Worm (Caenorhabditis elegans) whole organism, midembryonic: ENCODE measurements around the gene Y22D7AL.9.

Source experiments
- T22C8.4 ChIP-seq: fragments of 200-800 bp; sonication (Bioruptor generic); IDR thresholded peaks from 2 replicates; pipeline ENCODE4 v1.3.6; 2022; ENCODE audit warnings: missing genetic modification characterization, missing compliant biosample characterization
- cog-1 ChIP-seq: sonication (generic microtip); optimal IDR thresholded peaks from 2 replicates; lab custom pipeline; 2016; ENCODE audit warnings: missing genetic modification characterization, missing compliant biosample characterization
- flt-1 ChIP-seq: fragments of 200-800 bp; sonication (Bioruptor generic); IDR thresholded peaks from 2 replicates; pipeline ENCODE4 v1.3.6; 2022; ENCODE audit warnings: missing genetic modification characterization, missing compliant biosample characterization
- klf-2 ChIP-seq: fragments of 200-800 bp; sonication (Bioruptor generic); conservative IDR thresholded peaks from 2 replicates; pipeline ENCODE4 v1.3.6; 2022; ENCODE audit warnings: missing genetic modification reagents, missing genetic modification characterization, missing compliant biosample characterization
- med-1 ChIP-seq: sonication (generic microtip); optimal IDR thresholded peaks from 2 replicates; lab custom pipeline; 2017; ENCODE audit warnings: missing genetic modification characterization, mild to moderate bottlenecking, missing compliant biosample characterization, antibody characterized with exemption, missing genetic modification reagents; ENCODE audit not compliant: insufficient read depth
- ref-1 ChIP-seq: fragments of 200-800 bp; sonication (Bioruptor generic); conservative IDR thresholded peaks from 2 replicates; pipeline ENCODE4 v1.3.6; 2022; ENCODE audit warnings: missing genetic modification reagents, missing genetic modification characterization, missing compliant biosample characterization
- tab-1 ChIP-seq: fragments of 200-800 bp; sonication (Bioruptor generic); IDR thresholded peaks from 2 replicates; pipeline ENCODE4 v1.3.6; 2022; ENCODE audit warnings: missing genetic modification characterization, missing compliant biosample characterization
- ztf-23 ChIP-seq: fragments of 200-800 bp; sonication (Bioruptor generic); IDR thresholded peaks from 2 replicates; pipeline ENCODE4 v1.3.6; 2022; ENCODE audit warnings: missing genetic modification reagents, missing genetic modification characterization, missing compliant biosample characterization
- ztf-29 ChIP-seq: fragments of 200-800 bp; sonication (Bioruptor generic); IDR thresholded peaks from 2 replicates; pipeline ENCODE4 v1.3.6; 2022; ENCODE audit warnings: missing genetic modification reagents, missing genetic modification characterization, missing compliant biosample characterization

Y22D7AL.9 gene

ce11 chrIII:1598927-1599326 is 14.9 kb downstream of the Y22D7AL.9 start:
- TF ChIP-seq ztf-29 (GFP tag; lab: Robert Waterston, UW) (no peak), ref-1 (no peak), ztf-23 (GFP tag; lab: Robert Waterston, UW) (no peak), klf-2 (GFP tag; lab: Robert Waterston, UW) (no peak), T22C8.4 (GFP tag; lab: Robert Waterston, UW) (no peak)

ce11 chrIII:1591681-1592080 is 22.2 kb downstream of the Y22D7AL.9 start:
- TF ChIP-seq ztf-23 (GFP tag; lab: Robert Waterston, UW): no peak
- TF ChIP-seq flt-1 (GFP tag; lab: Robert Waterston, UW): no peak
- no peak for TF ChIP-seq T22C8.4 (GFP tag; lab: Robert Waterston, UW)
- no peak for TF ChIP-seq ref-1
- 0 out of 2 replicates have a peak, but pooled peaks have one; percentile 10 for TF ChIP-seq ztf-29 (GFP tag; lab: Robert Waterston, UW)
- no peak for TF ChIP-seq med-1 (GFP tag; lab: Kevin White, UChicago)
- TF ChIP-seq klf-2 (GFP tag; lab: Robert Waterston, UW): no peak
- TF ChIP-seq cog-1 (tag; lab: Kevin White, UChicago): peak; percentile 40

- TF ChIP-seq ztf-23 (GFP tag; lab: Robert Waterston, UW) (no peak), klf-2 (GFP tag; lab: Robert Waterston, UW) (no peak), T22C8.4 (GFP tag; lab: Robert Waterston, UW) (no peak; the same call in 1 of the 2 replicates), ref-1 (no peak), tab-1 (no peak), ztf-29 (GFP tag; lab: Robert Waterston, UW) (no peak), cog-1 (tag; lab: Kevin White, UChicago) (no peak), med-1 (GFP tag; lab: Kevin White, UChicago) (no peak), flt-1 (GFP tag; lab: Robert Waterston, UW) (no peak)
Measured at ce11 chrIII:1584216-1584715, 29.6 kb downstream of the Y22D7AL.9 start.

DNA sequence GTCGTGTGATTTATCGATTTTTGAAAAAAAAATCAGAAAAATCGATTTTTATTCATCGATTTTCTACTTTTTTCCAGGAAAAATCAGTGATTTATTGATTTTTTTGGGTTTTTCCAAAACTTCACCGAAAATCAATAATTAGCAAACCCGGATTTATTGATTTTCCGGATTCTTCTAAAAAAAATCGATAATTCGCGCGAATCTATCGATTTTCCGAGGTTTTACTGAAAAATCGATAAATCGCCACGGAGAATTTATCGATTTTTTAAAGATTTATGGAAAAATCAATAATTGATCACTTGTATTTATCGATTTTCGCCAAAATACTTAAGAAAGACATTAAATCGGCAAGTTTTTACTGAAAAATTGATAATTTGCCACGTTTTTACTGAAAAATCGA is 30.3 kb downstream of the Y22D7AL.9 start:
- TF ChIP-seq T22C8.4 (GFP tag; lab: Robert Waterston, UW) (peak; percentile 83), med-1 (GFP tag; lab: Kevin White, UChicago) (no peak), tab-1 (no peak), ref-1 (no peak)

DNA sequence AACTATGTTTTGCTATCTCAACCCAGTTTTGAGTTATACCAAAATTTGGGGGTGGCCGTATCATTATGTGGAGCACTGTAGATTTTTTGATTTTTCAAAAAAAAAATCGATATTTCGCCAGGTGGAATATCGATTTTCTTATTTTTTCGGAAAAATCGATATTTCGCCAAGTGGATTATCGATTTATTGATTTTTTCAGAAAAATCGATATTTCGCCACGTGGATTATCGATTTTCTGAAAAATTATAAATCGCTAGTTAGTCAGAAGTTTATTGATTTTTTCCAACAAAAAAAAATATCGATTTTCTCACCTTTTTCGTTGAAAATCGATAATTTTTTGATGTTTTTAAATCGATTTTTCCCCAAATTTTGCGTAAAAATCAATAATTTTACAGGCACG is 33.7 kb downstream of the Y22D7AL.9 start:
- TF ChIP-seq tab-1: no peak
- peak; percentile 97 for TF ChIP-seq T22C8.4 (GFP tag; lab: Robert Waterston, UW)

ce11 chrIII:1579001-1579400 is 34.8 kb downstream of the Y22D7AL.9 start:
- no peak for TF ChIP-seq med-1 (GFP tag; lab: Kevin White, UChicago)
- TF ChIP-seq cog-1 (tag; lab: Kevin White, UChicago): no peak
- TF ChIP-seq ztf-29 (GFP tag; lab: Robert Waterston, UW): no peak
- TF ChIP-seq klf-2 (GFP tag; lab: Robert Waterston, UW): no peak
- TF ChIP-seq ztf-23 (GFP tag; lab: Robert Waterston, UW): no peak
- no peak for TF ChIP-seq T22C8.4 (GFP tag; lab: Robert Waterston, UW)

ce11 chrIII:1578566-1578965 is 35.3 kb downstream of the Y22D7AL.9 start:
- TF ChIP-seq ztf-29 (GFP tag; lab: Robert Waterston, UW): no peak
- no peak for TF ChIP-seq tab-1
- TF ChIP-seq flt-1 (GFP tag; lab: Robert Waterston, UW): no peak
- no peak for TF ChIP-seq med-1 (GFP tag; lab: Kevin White, UChicago)
- TF ChIP-seq ztf-23 (GFP tag; lab: Robert Waterston, UW): no peak
- no peak for TF ChIP-seq klf-2 (GFP tag; lab: Robert Waterston, UW)
- TF ChIP-seq T22C8.4 (GFP tag; lab: Robert Waterston, UW): peak; percentile 77
- TF ChIP-seq ref-1: no peak

DNA sequence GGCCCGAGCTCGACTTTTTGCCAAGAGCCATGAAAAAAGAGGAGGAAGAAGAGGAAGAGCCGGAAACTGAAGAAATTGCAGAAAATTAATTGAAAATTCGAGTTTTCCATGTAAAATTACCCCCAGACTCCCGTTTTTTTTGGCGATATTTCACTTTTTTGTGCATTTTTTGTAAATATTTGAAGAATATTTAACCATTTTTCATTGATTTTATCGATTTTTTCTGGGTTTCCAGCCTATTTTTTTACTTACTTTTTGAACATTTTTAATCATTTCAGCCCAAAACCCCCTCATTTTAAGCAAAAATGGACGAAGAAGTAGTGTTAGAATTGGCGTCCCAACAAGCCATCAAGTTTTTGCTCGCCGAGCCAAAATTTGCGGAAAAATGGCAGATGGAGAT is 37.4 kb downstream of the Y22D7AL.9 start, which contains the start of gene Y22D7AL.7:
TSS of gene Y22D7AL.7 (plus strand) at position 301 of the 400 bp plus-strand sequence.
- no peak for TF ChIP-seq klf-2 (GFP tag; lab: Robert Waterston, UW)
- no peak for TF ChIP-seq T22C8.4 (GFP tag; lab: Robert Waterston, UW)
- TF ChIP-seq flt-1 (GFP tag; lab: Robert Waterston, UW): no peak
- no peak for TF ChIP-seq ref-1
- no peak for TF ChIP-seq ztf-29 (GFP tag; lab: Robert Waterston, UW)
- TF ChIP-seq ztf-23 (GFP tag; lab: Robert Waterston, UW): no peak
- no peak for TF ChIP-seq cog-1 (tag; lab: Kevin White, UChicago)
- no peak for TF ChIP-seq tab-1
- no peak for TF ChIP-seq med-1 (GFP tag; lab: Kevin White, UChicago)

- TF ChIP-seq flt-1 (GFP tag; lab: Robert Waterston, UW) (no peak), cog-1 (tag; lab: Kevin White, UChicago) (no peak), ztf-23 (GFP tag; lab: Robert Waterston, UW) (no peak), T22C8.4 (GFP tag; lab: Robert Waterston, UW) (no peak), ztf-29 (GFP tag; lab: Robert Waterston, UW) (no peak), klf-2 (GFP tag; lab: Robert Waterston, UW) (no peak), ref-1 (no peak), tab-1 (no peak), med-1 (GFP tag; lab: Kevin White, UChicago) (no peak)
Measured at ce11 chrIII:1575651-1576050, 38.2 kb downstream of the Y22D7AL.9 start.

DNA sequence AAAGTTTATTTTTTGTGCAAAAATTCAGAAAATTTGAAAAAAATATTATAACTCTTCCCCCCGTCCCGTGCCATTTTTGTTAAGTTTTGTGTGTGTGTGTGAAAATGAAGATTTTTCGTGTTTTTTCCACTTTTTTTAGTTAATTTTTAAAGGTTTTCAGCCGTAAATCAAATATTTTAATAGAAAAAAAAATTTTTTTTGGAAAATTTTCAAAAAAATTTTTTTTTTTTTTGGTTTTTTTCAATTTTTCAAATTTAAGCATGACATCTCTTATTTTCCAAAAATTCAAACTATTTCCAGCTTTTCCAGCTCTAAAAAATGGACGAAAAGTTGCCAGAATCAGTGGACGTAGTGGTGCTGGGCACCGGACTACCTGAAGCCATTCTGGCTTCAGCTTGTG is 43.8 kb downstream of the Y22D7AL.9 start, which contains the start of gene rep-1:
TSS of gene rep-1 (plus strand) at position 301 of the 400 bp plus-strand sequence.
- TF ChIP-seq ztf-29 (GFP tag; lab: Robert Waterston, UW): no peak
- TF ChIP-seq ztf-23 (GFP tag; lab: Robert Waterston, UW): no peak
- TF ChIP-seq ref-1: no peak
- TF ChIP-seq tab-1: no peak
- no peak for TF ChIP-seq cog-1 (tag; lab: Kevin White, UChicago)
- TF ChIP-seq T22C8.4 (GFP tag; lab: Robert Waterston, UW): no peak
- no peak for TF ChIP-seq flt-1 (GFP tag; lab: Robert Waterston, UW)
- no peak for TF ChIP-seq med-1 (GFP tag; lab: Kevin White, UChicago)
- no peak for TF ChIP-seq klf-2 (GFP tag; lab: Robert Waterston, UW)
